Fruit fly (Drosophila melanogaster) whole organism, embryonic: ENCODE data around the gene CG42538.

Experiments used
- Ada2b ChIP-seq: fragments of 200-800 bp; sonication (Bioruptor generic); IDR thresholded peaks from 2 replicates; pipeline ENCODE4 v1.3.6; 2022; ENCODE audit warnings: missing biosample characterization, missing genetic modification characterization
- Atf-2 ChIP-seq: fragments of 200-800 bp; sonication (Bioruptor generic); optimal IDR thresholded peaks from 2 replicates; lab custom pipeline; 2016; ENCODE audit warnings: missing biosample characterization, missing genetic modification characterization
- Atf3 ChIP-seq: fragments of 200-800 bp; sonication (Bioruptor generic); optimal IDR thresholded peaks from 3 replicates; lab custom pipeline; 2016; ENCODE audit warnings: missing biosample characterization, missing genetic modification characterization
- CG10274 ChIP-seq: fragments of 200-800 bp; sonication (Bioruptor generic); optimal IDR thresholded peaks from 3 replicates; lab custom pipeline; 2017; ENCODE audit warnings: missing biosample characterization, mild to moderate bottlenecking, missing genetic modification characterization
- CG10321 ChIP-seq: fragments of 200-800 bp; sonication (Bioruptor generic); IDR thresholded peaks from 2 replicates; pipeline ENCODE4 v1.3.6; 2022; ENCODE audit warnings: missing biosample characterization, missing genetic modification characterization
- CG11247 ChIP-seq: fragments of 200-800 bp; sonication (Bioruptor generic); IDR thresholded peaks from 2 replicates; pipeline ENCODE4 v1.3.6; 2022; ENCODE audit warnings: missing biosample characterization, missing genetic modification characterization
- CG16813 ChIP-seq: fragments of 200-800 bp; sonication (Bioruptor generic); IDR thresholded peaks from 3 replicates; pipeline ENCODE4 v1.3.6; 2022; ENCODE audit warnings: missing biosample characterization, missing genetic modification characterization; ENCODE audit not compliant: partially characterized antibody
- CG17359 ChIP-seq: fragments of 200-800 bp; sonication (Bioruptor generic); optimal IDR thresholded peaks from 3 replicates; lab custom pipeline; 2018; ENCODE audit warnings: missing biosample characterization, mild to moderate bottlenecking, missing genetic modification characterization, moderate library complexity
- CG17912 ChIP-seq: fragments of 200-800 bp; sonication (Bioruptor generic); optimal IDR thresholded peaks from 2 replicates; lab custom pipeline; 2018; ENCODE audit warnings: missing biosample characterization, mild to moderate bottlenecking, missing genetic modification characterization
- CG18011 ChIP-seq: fragments of 200-800 bp; sonication (Bioruptor generic); optimal IDR thresholded peaks from 2 replicates; lab custom pipeline; 2017; ENCODE audit warnings: missing biosample characterization, missing genetic modification characterization, mild to moderate bottlenecking, moderate library complexity, missing genotype
- CG18619 ChIP-seq: fragments of 200-800 bp; sonication (Bioruptor generic); optimal IDR thresholded peaks from 3 replicates; lab custom pipeline; 2017; ENCODE audit warnings: missing biosample characterization, mild to moderate bottlenecking, missing genetic modification characterization
- CG2889 ChIP-seq: fragments of 200-800 bp; sonication (Bioruptor generic); IDR thresholded peaks from 3 replicates; pipeline ENCODE4 v1.3.6; 2022; ENCODE audit warnings: missing biosample characterization, missing genetic modification characterization
- CG30020 ChIP-seq: fragments of 200-800 bp; optimal IDR thresholded peaks from 2 replicates; lab custom pipeline; 2019; ENCODE audit warnings: missing biosample characterization, mild to moderate bottlenecking, missing genetic modification characterization, moderate library complexity
- CG30431 ChIP-seq: fragments of 200-800 bp; sonication (Bioruptor generic); optimal IDR thresholded peaks from 2 replicates; lab custom pipeline; 2017; ENCODE audit warnings: missing biosample characterization, missing genetic modification characterization
- CG31388 ChIP-seq: fragments of 200-800 bp; sonication (Bioruptor generic); optimal IDR thresholded peaks from 2 replicates; lab custom pipeline; 2016; ENCODE audit warnings: missing biosample characterization, missing genetic modification characterization
- CG32767 ChIP-seq: fragments of 200-800 bp; sonication (Bioruptor generic); IDR thresholded peaks from 2 replicates; pipeline ENCODE4 v1.3.6; 2022; ENCODE audit warnings: missing biosample characterization, missing genetic modification characterization
- CG3407 ChIP-seq: fragments of 200-800 bp; sonication (Bioruptor generic); optimal IDR thresholded peaks from 2 replicates; lab custom pipeline; 2018; ENCODE audit warnings: missing biosample characterization, mild to moderate bottlenecking, missing genetic modification characterization
- CG34376 ChIP-seq: fragments of 200-800 bp; sonication (Bioruptor generic); optimal IDR thresholded peaks from 2 replicates; lab custom pipeline; 2018; ENCODE audit warnings: missing biosample characterization, mild to moderate bottlenecking, missing genetic modification characterization
- CG3726 ChIP-seq: fragments of 200-800 bp; sonication (Bioruptor generic); IDR thresholded peaks from 3 replicates; pipeline ENCODE4, ENCODE4 v1.3.6; 2022; ENCODE audit warnings: missing biosample characterization, missing genetic modification characterization
- CG4328 ChIP-seq: fragments of 200-800 bp; sonication (Bioruptor generic); optimal IDR thresholded peaks from 3 replicates; lab custom pipeline; 2017; ENCODE audit warnings: missing biosample characterization, missing genetic modification reagents, missing genetic modification characterization
- CG4854 ChIP-seq: fragments of 200-800 bp; sonication (Bioruptor generic); optimal IDR thresholded peaks from 2 replicates; lab custom pipeline; 2016; ENCODE audit warnings: missing biosample characterization, missing genetic modification characterization, inconsistent platforms
- CG5245 ChIP-seq: fragments of 200-800 bp; sonication (Bioruptor generic); optimal IDR thresholded peaks from 3 replicates; lab custom pipeline; 2016; ENCODE audit warnings: missing biosample characterization, missing genetic modification characterization
- CG6854 ChIP-seq: fragments of 200-800 bp; sonication (Bioruptor generic); optimal IDR thresholded peaks from 3 replicates; lab custom pipeline; 2017; ENCODE audit warnings: missing biosample characterization, mild to moderate bottlenecking, missing genetic modification characterization
- CG8765 ChIP-seq: fragments of 200-800 bp; sonication (Bioruptor generic); IDR thresholded peaks from 2 replicates; pipeline ENCODE4 v1.3.6; 2022; ENCODE audit warnings: missing biosample characterization, missing genetic modification characterization
- CG9437 ChIP-seq: fragments of 200-800 bp; sonication (Bioruptor generic); optimal IDR thresholded peaks from 2 replicates; lab custom pipeline; 2018; ENCODE audit warnings: missing biosample characterization, mild to moderate bottlenecking, missing genetic modification characterization
- Chrac-16 ChIP-seq: fragments of 200-800 bp; sonication (Bioruptor generic); optimal IDR thresholded peaks from 3 replicates; lab custom pipeline; 2016; ENCODE audit warnings: missing biosample characterization, missing genetic modification characterization
- D19A ChIP-seq: fragments of 200-800 bp; optimal IDR thresholded peaks from 3 replicates; lab custom pipeline; 2019; ENCODE audit warnings: missing biosample characterization, mild to moderate bottlenecking, missing genetic modification characterization, moderate library complexity
- Deaf1 ChIP-seq: fragments of 200-800 bp; optimal IDR thresholded peaks from 3 replicates; lab custom pipeline; 2019; ENCODE audit warnings: missing biosample characterization, mild to moderate bottlenecking, missing genetic modification characterization, moderate library complexity
- HLH4C ChIP-seq: fragments of 200-800 bp; sonication (Bioruptor generic); IDR thresholded peaks from 3 replicates; pipeline ENCODE4 v1.3.6; 2022; ENCODE audit warnings: missing biosample characterization, missing genetic modification characterization; ENCODE audit not compliant: partially characterized antibody
- Hand ChIP-seq: fragments of 200-800 bp; sonication (Bioruptor generic); optimal IDR thresholded peaks from 2 replicates; lab custom pipeline; 2017; ENCODE audit warnings: mild to moderate bottlenecking, missing biosample characterization, missing genetic modification reagents, missing genetic modification characterization
- Hmx ChIP-seq: fragments of 200-800 bp; sonication (Bioruptor generic); optimal IDR thresholded peaks from 2 replicates; lab custom pipeline; 2016; ENCODE audit warnings: missing biosample characterization, missing genetic modification characterization
- NFAT ChIP-seq: fragments of 200-800 bp; sonication (Bioruptor generic); IDR thresholded peaks from 2 replicates; pipeline ENCODE4 v1.3.6; 2022; ENCODE audit warnings: missing biosample characterization, missing genetic modification characterization
- Ptx1 ChIP-seq: fragments of 200-800 bp; sonication (Bioruptor generic); IDR thresholded peaks from 2 replicates; pipeline ENCODE4 v1.3.6; 2022; ENCODE audit warnings: missing biosample characterization, missing genetic modification characterization
- Vsx1 ChIP-seq: fragments of 200-800 bp; sonication (Bioruptor generic); optimal IDR thresholded peaks from 2 replicates; lab custom pipeline; 2017; ENCODE audit warnings: missing biosample characterization, mild to moderate bottlenecking, missing genetic modification characterization, missing genetic modification reagents
- ara ChIP-seq: fragments of 200-800 bp; sonication (Bioruptor generic); IDR thresholded peaks from 2 replicates; pipeline ENCODE4 v1.3.6; 2022; ENCODE audit warnings: missing biosample characterization, missing genetic modification characterization
- cad ChIP-seq: fragments of >200 bp; optimal IDR thresholded peaks from 2 replicates; lab custom pipeline; 2017; ENCODE audit warnings: missing biosample characterization, missing genetic modification characterization
- dan ChIP-seq: fragments of 200-800 bp; sonication (Bioruptor generic); IDR thresholded peaks from 2 replicates; pipeline ENCODE4 v1.3.6; 2022; ENCODE audit warnings: missing biosample characterization, missing genetic modification characterization
- dati ChIP-seq: fragments of 200-800 bp; sonication (Bioruptor generic); IDR thresholded peaks from 2 replicates; pipeline ENCODE4 v1.3.6; 2022; ENCODE audit warnings: missing biosample characterization, missing genetic modification characterization
- dmrt11E ChIP-seq: fragments of 200-800 bp; sonication (Bioruptor generic); optimal IDR thresholded peaks from 3 replicates; lab custom pipeline; 2018; ENCODE audit warnings: missing biosample characterization, mild to moderate bottlenecking, missing genetic modification characterization, moderate library complexity
- dpn ChIP-seq, 2 experiments: fragments of 200-800 bp; sonication (Bioruptor generic); optimal IDR thresholded peaks; 3 replicates each; lab custom pipeline; 2016; ENCODE audit warnings: missing biosample characterization in 2 of 2, missing genetic modification characterization in 2 of 2
- eve ChIP-seq, 2 experiments: fragments of >200 bp; optimal IDR thresholded peaks; 2 replicates each; lab custom pipeline; 2017; ENCODE audit warnings: missing biosample characterization in 2 of 2, missing genetic modification characterization in 2 of 2
- h ChIP-seq: fragments of >200 bp; optimal IDR thresholded peaks from 2 replicates; lab custom pipeline; 2017
- hkb ChIP-seq, 2 experiments: fragments of 200-800 bp in 1 of 2; fragments of >200 bp in 1 of 2; sonication (Bioruptor generic) in 1 of 2; IDR thresholded peaks in 1 of 2; optimal IDR thresholded peaks in 1 of 2; 2 replicates each; pipeline versions ENCODE4 v1.3.6 to Lab custom; 2017 to 2022; ENCODE audit warnings: missing biosample characterization in 1 of 2, missing genetic modification characterization in 1 of 2
- hth ChIP-seq: fragments of >200 bp; optimal IDR thresholded peaks from 2 replicates; lab custom pipeline; 2017; ENCODE audit warnings: inconsistent platforms
- inv ChIP-seq: fragments of 200-800 bp; sonication (Bioruptor generic); IDR thresholded peaks from 2 replicates; pipeline ENCODE4 v1.3.6; 2022; ENCODE audit warnings: missing biosample characterization, missing genetic modification characterization; ENCODE audit not compliant: partially characterized antibody
- sna ChIP-seq: fragments of 200-800 bp; sonication (Bioruptor generic); IDR thresholded peaks from 2 replicates; pipeline ENCODE4 v1.3.6; 2022; ENCODE audit warnings: missing biosample characterization, missing genetic modification characterization; ENCODE audit not compliant: partially characterized antibody
- sqz ChIP-seq: fragments of 200-800 bp; sonication (Bioruptor generic); optimal IDR thresholded peaks from 3 replicates; lab custom pipeline; 2018; ENCODE audit warnings: missing biosample characterization, mild to moderate bottlenecking, missing genetic modification characterization
- trh ChIP-seq: fragments of 200-800 bp; sonication (Bioruptor generic); optimal IDR thresholded peaks from 2 replicates; lab custom pipeline; 2016; ENCODE audit warnings: missing biosample characterization, missing genetic modification characterization
- vvl ChIP-seq: fragments of 200-800 bp; sonication (Bioruptor generic); IDR thresholded peaks from 2 replicates; pipeline ENCODE4 v1.3.6; 2022; ENCODE audit warnings: missing biosample characterization, missing genetic modification characterization
- zen ChIP-seq: fragments of 200-800 bp; sonication (Bioruptor generic); optimal IDR thresholded peaks from 3 replicates; lab custom pipeline; 2018; ENCODE audit warnings: missing biosample characterization, mild to moderate bottlenecking, missing genetic modification characterization, moderate library complexity
- zf30C ChIP-seq: fragments of 200-800 bp; sonication (Bioruptor generic); optimal IDR thresholded peaks from 3 replicates; lab custom pipeline; 2018; ENCODE audit warnings: missing biosample characterization, mild to moderate bottlenecking, missing genetic modification characterization
- zfh2 ChIP-seq: fragments of 200-800 bp; sonication (Bioruptor generic); optimal IDR thresholded peaks from 2 replicates; lab custom pipeline; 2016; ENCODE audit warnings: missing biosample characterization, missing genetic modification characterization

The CG42538 gene

dm6 chr3L:16054095-16054494 lies 19.8 kb downstream of the CG42538 start (continued):
- TF ChIP-seq CG5245 (peak; percentile 8), cad (no peak), HLH4C (GFP tag; lab: Robert Waterston, UW) (no peak), h (lab: Kevin White, UChicago) (no peak), ara (GFP tag; lab: Robert Waterston, UW) (0 out of 2 replicates have a peak, but pooled peaks have one; percentile 20), Vsx1 (GFP tag; lab: Kevin White, UChicago) (no peak), CG17359 (tag; lab: Kevin White, UChicago) (peak; percentile 24), CG3407 (GFP tag; lab: Kevin White, UChicago) (peak; percentile 14), CG10321 (GFP tag; lab: Robert Waterston, UW) (no peak), CG34376 (GFP tag; lab: Kevin White, UChicago) (no peak), CG9437 (GFP tag; lab: Kevin White, UChicago) (peak; percentile 62), CG31388 (GFP tag; lab: Kevin White, UChicago) (no peak), CG32767 (GFP tag; lab: Robert Waterston, UW) (0 out of 2 replicates have a peak, but pooled peaks have one; percentile 29), Ada2b (GFP tag; lab: Robert Waterston, UW) (no peak), CG3726 (GFP tag; lab: Robert Waterston, UW) (no peak), CG17912 (GFP tag; lab: Kevin White, UChicago) (no peak), Atf3 (GFP tag; lab: Kevin White, UChicago) (no peak), Chrac-16 (GFP tag; lab: Kevin White, UChicago) (peak; percentile 12), NFAT (GFP tag; lab: Robert Waterston, UW) (no peak), zf30C (GFP tag; lab: Kevin White, UChicago) (no peak), Deaf1 (tag; lab: Kevin White, UChicago) (peak; percentile 33), Atf-2 (GFP tag; lab: Kevin White, UChicago) (no peak), sna (no peak), hkb (optimal IDR thresholded peaks at IDR 0.05; lab: Kevin White, UChicago) (no peak), hkb (GFP tag; IDR thresholded peaks at IDR 0.05; lab: Robert Waterston, UW) (peak; percentile 61), CG4328 (no peak), trh (GFP tag; lab: Kevin White, UChicago) (no peak), CG18619 (GFP tag; lab: Kevin White, UChicago) (peak; percentile 42), CG18011 (GFP tag; lab: Kevin White, UChicago) (no peak), D19A (tag; lab: Kevin White, UChicago) (peak; percentile 47), CG8765 (GFP tag; lab: Robert Waterston, UW) (no peak), zen (tag; lab: Kevin White, UChicago) (no peak), Hmx (no peak), Hand (GFP tag; lab: Kevin White, UChicago) (no peak), hth (lab: Kevin White, UChicago) (no peak), CG30431 (GFP tag; lab: Kevin White, UChicago) (no peak), CG30020 (tag; lab: Kevin White, UChicago) (no peak), CG16813 (GFP tag; lab: Robert Waterston, UW) (no peak), CG10274 (GFP tag; lab: Kevin White, UChicago) (no peak), dan (no peak), dpn (GFP tag; optimal IDR thresholded peaks at IDR 0.05; lab: Kevin White, UChicago) (peak in 1 of 2 experiments; percentile 38), inv (GFP tag; lab: Robert Waterston, UW) (no peak), zfh2 (GFP tag; lab: Kevin White, UChicago) (no peak), CG4854 (GFP tag; lab: Kevin White, UChicago) (no peak), CG2889 (no peak), vvl (peak; percentile 22; the same call in 1 of the 2 replicates), CG6854 (GFP tag; lab: Kevin White, UChicago) (no peak), CG11247 (GFP tag; lab: Robert Waterston, UW) (no peak), sqz (no peak), eve (GFP tag; optimal IDR thresholded peaks at IDR 0.05; lab: Kevin White, UChicago) (no peak), Ptx1 (GFP tag; lab: Robert Waterston, UW) (peak; percentile 65), dati (GFP tag; lab: Robert Waterston, UW) (no peak), dmrt11E (tag; lab: Kevin White, UChicago) (peak; percentile 15)
